Worm (Caenorhabditis elegans) whole organism, late embryonic: ENCODE measurements around the gene mmad-1.
A peak's percentile ranks its signal among the peaks of the same experiment; 100 is the strongest.

Experiments
- C38D4.7 ChIP-seq: fragments of 200-800 bp; sonication (Bioruptor generic); optimal IDR thresholded peaks from 2 replicates; lab custom pipeline; 2018; ENCODE audit warnings: mild to moderate bottlenecking, missing genetic modification characterization, moderate library complexity, missing compliant biosample characterization
- F13H6.1 ChIP-seq: sonication (generic microtip); optimal IDR thresholded peaks from 2 replicates; lab custom pipeline; 2016; ENCODE audit warnings: missing genetic modification characterization, missing compliant biosample characterization
- K02D7.2 ChIP-seq: sonication (generic microtip); optimal IDR thresholded peaks from 2 replicates; lab custom pipeline; 2017; ENCODE audit warnings: mild to moderate bottlenecking, missing genetic modification characterization, missing compliant biosample characterization
- K09A11.1 ChIP-seq: sonication (generic microtip); optimal IDR thresholded peaks from 2 replicates; lab custom pipeline; 2017; ENCODE audit warnings: antibody characterized with exemption, mild to moderate bottlenecking, missing genetic modification characterization, missing compliant biosample characterization; ENCODE audit not compliant: insufficient read depth
- Y22D7AL.16 ChIP-seq: sonication (generic microtip); optimal IDR thresholded peaks from 2 replicates; lab custom pipeline; 2016; ENCODE audit warnings: missing genetic modification characterization, missing compliant biosample characterization
- ceh-18 ChIP-seq: sonication (generic microtip); optimal IDR thresholded peaks from 2 replicates; lab custom pipeline; 2016; ENCODE audit warnings: missing genetic modification characterization, missing compliant biosample characterization
- ceh-2 ChIP-seq: sonication (generic microtip); optimal IDR thresholded peaks from 2 replicates; lab custom pipeline; 2016; ENCODE audit warnings: missing genotype, missing genetic modification characterization, missing compliant biosample characterization
- ceh-22 ChIP-seq: sonication (generic microtip); optimal IDR thresholded peaks from 2 replicates; lab custom pipeline; 2017; ENCODE audit warnings: missing biosample characterization, missing genetic modification characterization
- ceh-24 ChIP-seq: sonication (generic microtip); optimal IDR thresholded peaks from 2 replicates; lab custom pipeline; 2016; ENCODE audit warnings: mild to moderate bottlenecking, missing genetic modification characterization, missing compliant biosample characterization
- ceh-31 ChIP-seq: sonication (generic microtip); optimal IDR thresholded peaks from 2 replicates; lab custom pipeline; 2016; ENCODE audit warnings: missing genetic modification characterization, missing compliant biosample characterization
- ceh-34 ChIP-seq: sonication (generic microtip); optimal IDR thresholded peaks from 2 replicates; lab custom pipeline; 2016; ENCODE audit warnings: mild to moderate bottlenecking, missing genetic modification characterization, missing compliant biosample characterization
- ceh-45 ChIP-seq: fragments of 200-800 bp; sonication (Bioruptor generic); IDR thresholded peaks from 2 replicates; pipeline ENCODE4 v1.3.6; 2022; ENCODE audit warnings: missing genetic modification reagents, missing genetic modification characterization, missing compliant biosample characterization
- che-1 ChIP-seq: sonication (generic microtip); optimal IDR thresholded peaks from 2 replicates; lab custom pipeline; 2016; ENCODE audit warnings: mild to moderate bottlenecking, missing genetic modification characterization, missing compliant biosample characterization
- dmd-4 ChIP-seq: sonication (generic microtip); optimal IDR thresholded peaks from 2 replicates; lab custom pipeline; 2016; ENCODE audit warnings: borderline replicate concordance, missing genetic modification characterization, missing compliant biosample characterization
- dve-1 ChIP-seq: sonication (generic microtip); optimal IDR thresholded peaks from 2 replicates; lab custom pipeline; 2017; ENCODE audit warnings: antibody characterized with exemption, mild to moderate bottlenecking, missing genetic modification characterization, missing compliant biosample characterization
- elt-2 ChIP-seq: sonication (generic microtip); optimal IDR thresholded peaks from 2 replicates; lab custom pipeline; 2016; ENCODE audit warnings: missing genetic modification reagents, missing genetic modification characterization, missing compliant biosample characterization
- elt-4 ChIP-seq: sonication (generic microtip); optimal IDR thresholded peaks from 2 replicates; lab custom pipeline; 2016; ENCODE audit warnings: missing genetic modification characterization, missing compliant biosample characterization
- fkh-6 ChIP-seq: sonication (generic microtip); optimal IDR thresholded peaks from 2 replicates; lab custom pipeline; 2016; ENCODE audit warnings: missing genetic modification characterization, missing compliant biosample characterization
- hlh-13 ChIP-seq: fragments of 200-800 bp; sonication (Bioruptor generic); optimal IDR thresholded peaks from 2 replicates; lab custom pipeline; 2018; ENCODE audit warnings: mild to moderate bottlenecking, missing genetic modification characterization, missing compliant biosample characterization
- madf-2 ChIP-seq: sonication (generic microtip); optimal IDR thresholded peaks from 2 replicates; lab custom pipeline; 2017; ENCODE audit warnings: missing genetic modification characterization, missing compliant biosample characterization
- nfya-1 ChIP-seq: sonication (generic microtip); optimal IDR thresholded peaks from 2 replicates; lab custom pipeline; 2017; ENCODE audit warnings: missing genetic modification characterization, mild to moderate bottlenecking, missing compliant biosample characterization, antibody characterized with exemption, moderate library complexity
- nhr-11 ChIP-seq: fragments of 150-350 bp; optimal IDR thresholded peaks from 2 replicates; lab custom pipeline; 2014; ENCODE audit warnings: missing biosample characterization, missing genetic modification characterization
- nhr-232 ChIP-seq: sonication (generic microtip); optimal IDR thresholded peaks from 2 replicates; lab custom pipeline; 2016; ENCODE audit warnings: missing genetic modification characterization, missing compliant biosample characterization
- npax-4 ChIP-seq: sonication (generic microtip); optimal IDR thresholded peaks from 2 replicates; lab custom pipeline; 2016; ENCODE audit warnings: missing genetic modification characterization, missing compliant biosample characterization
- odd-2 ChIP-seq: sonication (generic microtip); optimal IDR thresholded peaks from 2 replicates; lab custom pipeline; 2017; ENCODE audit warnings: antibody characterized with exemption, mild to moderate bottlenecking, missing genetic modification characterization, missing compliant biosample characterization
- pag-3 ChIP-seq: sonication (generic microtip); optimal IDR thresholded peaks from 2 replicates; lab custom pipeline; 2016; ENCODE audit warnings: missing compliant biosample characterization, missing genetic modification characterization, borderline replicate concordance
- pat-9 ChIP-seq: fragments of 200-800 bp; sonication (Bioruptor generic); optimal IDR thresholded peaks from 2 replicates; lab custom pipeline; 2018; ENCODE audit warnings: mild to moderate bottlenecking, missing genetic modification characterization, moderate library complexity, missing compliant biosample characterization
- tbx-2 ChIP-seq: sonication (generic microtip); optimal IDR thresholded peaks from 2 replicates; lab custom pipeline; 2016; ENCODE audit warnings: missing genetic modification characterization, missing compliant biosample characterization
- unc-42 ChIP-seq: sonication (generic microtip); optimal IDR thresholded peaks from 2 replicates; lab custom pipeline; 2016; ENCODE audit warnings: missing genotype, missing genetic modification characterization, missing compliant biosample characterization
- ztf-16 ChIP-seq: sonication (generic microtip); optimal IDR thresholded peaks from 2 replicates; lab custom pipeline; 2017; ENCODE audit warnings: missing genetic modification characterization, missing compliant biosample characterization

mmad-1 gene

ce11 chrIII:13535735-13536390 lies 12.9 kb downstream of the mmad-1 start:
- no peak for TF ChIP-seq odd-2 (tag; lab: Kevin White, UChicago)
- TF ChIP-seq ceh-31 (tag; lab: Kevin White, UChicago): no peak
- TF ChIP-seq C38D4.7 (GFP tag; lab: Kevin White, UChicago): no peak
- no peak for TF ChIP-seq ceh-2
- TF ChIP-seq ceh-22 (tag; lab: Kevin White, UChicago): no peak
- TF ChIP-seq unc-42 (tag; lab: Kevin White, UChicago): no peak
- TF ChIP-seq dve-1 (tag; lab: Kevin White, UChicago): no peak
- no peak for TF ChIP-seq ztf-16 (tag; lab: Kevin White, UChicago)
- TF ChIP-seq K02D7.2: no peak
- no peak for TF ChIP-seq nhr-232 (tag; lab: Kevin White, UChicago)
- no peak for TF ChIP-seq elt-2 (tag; lab: Kevin White, UChicago)
- TF ChIP-seq ceh-18 (tag; lab: Kevin White, UChicago): no peak
- no peak for TF ChIP-seq ceh-24 (tag; lab: Kevin White, UChicago)
- TF ChIP-seq npax-4 (tag; lab: Kevin White, UChicago): no peak
- no peak for TF ChIP-seq hlh-13 (GFP tag; lab: Kevin White, UChicago)
- no peak for TF ChIP-seq Y22D7AL.16 (tag; lab: Kevin White, UChicago)
- no peak for TF ChIP-seq elt-4 (tag; lab: Kevin White, UChicago)
- no peak for TF ChIP-seq K09A11.1 (tag; lab: Kevin White, UChicago)
- no peak for TF ChIP-seq dmd-4 (tag; lab: Kevin White, UChicago)
- TF ChIP-seq che-1: no peak

ce11 chrIII:13534704-13535103 lies 14.1 kb downstream of the mmad-1 start:
- TF ChIP-seq pat-9 (tag; lab: Kevin White, UChicago) (no peak), K02D7.2 (no peak), K09A11.1 (tag; lab: Kevin White, UChicago) (no peak), nfya-1 (tag; lab: Kevin White, UChicago) (no peak), ceh-45 (GFP tag; lab: Robert Waterston, UW) (no peak), elt-2 (tag; lab: Kevin White, UChicago) (no peak), dmd-4 (tag; lab: Kevin White, UChicago) (no peak), nhr-11 (tag; lab: Kevin White, UChicago) (no peak)

- TF ChIP-seq nhr-232 (tag; lab: Kevin White, UChicago) (no peak), ceh-2 (no peak), Y22D7AL.16 (tag; lab: Kevin White, UChicago) (no peak), fkh-6 (tag; lab: Kevin White, UChicago) (no peak), F13H6.1 (tag; lab: Kevin White, UChicago) (no peak), dmd-4 (tag; lab: Kevin White, UChicago) (no peak)
Measured at ce11 chrIII:13530838-13531237, 18.0 kb downstream of the mmad-1 start.

- TF ChIP-seq nhr-11 (tag; lab: Kevin White, UChicago): no peak
- peak; percentile 21 for TF ChIP-seq unc-42 (tag; lab: Kevin White, UChicago)
- TF ChIP-seq nfya-1 (tag; lab: Kevin White, UChicago): peak; percentile 26
- peak; percentile 13 for TF ChIP-seq tbx-2
- peak; percentile 20 for TF ChIP-seq ceh-31 (tag; lab: Kevin White, UChicago)
- no peak for TF ChIP-seq C38D4.7 (GFP tag; lab: Kevin White, UChicago)
- TF ChIP-seq, all 69 proteins: peak for 4
Measured at ce11 chrIII:13530017-13530416, 18.8 kb downstream of the mmad-1 start.

- TF ChIP-seq madf-2: no peak
- peak; percentile 60 for TF ChIP-seq ceh-34 (tag; lab: Kevin White, UChicago)
- TF ChIP-seq dmd-4 (tag; lab: Kevin White, UChicago): no peak
- TF ChIP-seq pag-3: no peak
- TF ChIP-seq, all 69 proteins: peak for 1
Measured at ce11 chrIII:13528513-13529249, 20.1 kb downstream of the mmad-1 start.
